Worm (Caenorhabditis elegans): ENCODE results near the gene golg-4.

Gene golg-4

DNA sequence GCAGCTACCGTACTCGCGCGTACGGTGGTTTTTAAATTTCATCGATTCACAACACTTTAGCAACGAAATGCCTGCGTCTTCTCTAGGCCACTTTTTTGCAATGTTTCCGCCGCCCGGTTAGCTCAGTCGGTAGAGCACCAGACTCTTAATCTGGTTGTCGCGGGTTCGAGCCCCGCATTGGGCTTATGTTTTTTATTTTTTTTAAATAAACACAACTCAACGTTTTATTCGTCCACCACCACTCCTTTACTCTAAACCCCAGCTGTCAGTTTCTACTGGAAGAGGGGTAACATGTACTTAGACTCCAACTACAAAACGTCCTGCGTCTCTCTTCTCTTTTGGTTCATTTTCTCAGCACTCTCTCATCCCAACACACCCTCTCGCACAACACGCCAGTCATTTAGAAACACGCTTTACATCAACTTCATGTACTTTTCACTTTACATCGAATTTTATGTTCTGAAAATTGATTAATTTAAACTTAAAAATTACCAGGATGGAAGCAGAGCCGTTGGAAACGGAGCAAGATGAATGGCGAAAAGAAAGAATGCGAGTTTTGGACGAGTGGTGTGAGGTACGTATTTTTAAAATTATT lies 15.8 kb upstream of the golg-4 start, which contains the start of the genes elmd-1 and hecw-1 (continued):
- TF ChIP-seq dve-1 (tag; optimal IDR thresholded peaks at IDR 0.05; ENCODE audit: insufficient read depth) (peak; percentile 73), zag-1 (tag; optimal IDR thresholded peaks at IDR 0.05) (no peak), F49E8.2 (tag; optimal IDR thresholded peaks at IDR 0.05; ENCODE audit: borderline replicate concordance) (peak; percentile 42), attf-4 (tag; optimal IDR thresholded peaks at IDR 0.05) (no peak), jun-1 (tag; optimal IDR thresholded peaks at IDR 0.05) (no peak), nhr-237 (tag; optimal IDR thresholded peaks at IDR 0.05) (no peak), gei-8 (GFP tag; optimal IDR thresholded peaks at IDR 0.05) (peak; percentile 31), mdt-29 (GFP tag; IDR thresholded peaks at IDR 0.05) (no peak), vab-7 (GFP tag; IDR thresholded peaks at IDR 0.05) (peak; percentile 81), ceh-20 (GFP tag; IDR thresholded peaks at IDR 0.05) (peak; percentile 56; the same call in 1 of the 2 replicates), dmd-6 (GFP tag; IDR thresholded peaks at IDR 0.05) (peak; percentile 76), F37D6.2 (tag; optimal IDR thresholded peaks at IDR 0.05) (no peak), F44E2.7 (GFP tag; IDR thresholded peaks at IDR 0.05) (0 out of 2 replicates have a peak, but pooled peaks have one; percentile 26), nhr-76 (tag; optimal IDR thresholded peaks at IDR 0.05) (no peak), madf-5 (GFP tag; IDR thresholded peaks at IDR 0.05) (no peak), daf-12 (tag; optimal IDR thresholded peaks at IDR 0.05) (no peak), Y105C5A.15 (GFP tag; IDR thresholded peaks at IDR 0.05) (0 out of 2 replicates have a peak, but pooled peaks have one; percentile 50), ceh-44 (GFP tag; IDR thresholded peaks at IDR 0.05) (peak; percentile 82), spr-3 (GFP tag; optimal IDR thresholded peaks at IDR 0.05) (no peak), T20F7.1 (GFP tag; optimal IDR thresholded peaks at IDR 0.05) (no peak), lin-38 (GFP tag; IDR thresholded peaks at IDR 0.05) (peak; percentile 74), tra-1 (GFP tag; IDR thresholded peaks at IDR 0.05) (peak; percentile 72), mxl-3 (GFP tag; optimal IDR thresholded peaks at IDR 0.05) (peak; percentile 60), nhr-41 (GFP tag; IDR thresholded peaks at IDR 0.05) (0 out of 2 replicates have a peak, but pooled peaks have one; percentile 7), ztf-11 (tag; optimal IDR thresholded peaks at IDR 0.05) (no peak), pha-4 (GFP tag; IDR thresholded peaks at IDR 0.05) (peak; percentile 60; the same call in 1 of the 2 replicates), pha-4 (tag; optimal IDR thresholded peaks at IDR 0.05) (peak; percentile 51), dpl-1 (GFP tag; optimal IDR thresholded peaks at IDR 0.05) (peak; percentile 5), unc-39 (tag; optimal IDR thresholded peaks at IDR 0.05) (no peak), mdl-1 (tag; optimal IDR thresholded peaks at IDR 0.05) (peak in 1 of 2 experiments; percentile 46), duxl-1 (tag; optimal IDR thresholded peaks at IDR 0.05; ENCODE audit: poor library complexity) (peak; percentile 55), lir-3 (tag; optimal IDR thresholded peaks at IDR 0.05) (no peak), lim-7 (GFP tag; IDR thresholded peaks at IDR 0.05) (peak; percentile 73), nhr-102 (tag; optimal IDR thresholded peaks at IDR 0.05) (no peak), snpc-4 (tag; optimal IDR thresholded peaks at IDR 0.05) (no peak), egl-43 (GFP tag; IDR thresholded peaks at IDR 0.05) (peak; percentile 87), ama-1 (optimal IDR thresholded peaks at IDR 0.05) (no peak), nhr-77 (tag; optimal IDR thresholded peaks at IDR 0.05) (no peak), lin-15B (tag; optimal IDR thresholded peaks at IDR 0.05) (no peak), unc-62 (GFP tag; optimal IDR thresholded peaks at IDR 0.05 in 1 of 2) (peak in 1 of 2 experiments; percentile 56), unc-62 (tag; optimal IDR thresholded peaks at IDR 0.05) (no peak), skn-1 (tag; optimal IDR thresholded peaks at IDR 0.05) (no peak), R02D3.7 (tag; optimal IDR thresholded peaks at IDR 0.05) (no peak), egl-27 (tag; optimal IDR thresholded peaks at IDR 0.05) (no peak), mes-2 (tag; optimal IDR thresholded peaks at IDR 0.05; ENCODE audit: poor library complexity, severe bottlenecking) (peak; percentile 57), lin-1 (GFP tag; IDR thresholded peaks at IDR 0.05) (peak; percentile 69; the same call in 1 of the 2 replicates), ces-1 (GFP tag; optimal IDR thresholded peaks at IDR 0.05) (no peak), tag-97 (GFP tag; IDR thresholded peaks at IDR 0.05) (no peak), set-16 (GFP tag; IDR thresholded peaks at IDR 0.05) (peak; percentile 34; the same call in 1 of the 2 replicates), T26A8.4 (GFP tag; IDR thresholded peaks at IDR 0.05) (peak; percentile 68), arid-1 (GFP tag; conservative IDR thresholded peaks at IDR 0.05) (peak; percentile 52; the same call in 1 of the 2 replicates)
